Fruit fly (Drosophila melanogaster) whole organism, prepupa: ENCODE measurements around the gene CG31347.

Experiments used
- CG10631 ChIP-seq: fragments of 200-800 bp; sonication (Bioruptor generic); optimal IDR thresholded peaks from 2 replicates; lab custom pipeline; 2016; ENCODE audit warnings: missing biosample characterization, missing genetic modification characterization
- CG10669 ChIP-seq: fragments of 200-800 bp; sonication (Bioruptor generic); optimal IDR thresholded peaks from 3 replicates; lab custom pipeline; 2018; ENCODE audit warnings: missing biosample characterization, mild to moderate bottlenecking, missing genetic modification characterization, moderate library complexity
- CG11294 ChIP-seq: fragments of 200-800 bp; sonication (Bioruptor generic); IDR thresholded peaks from 2 replicates; pipeline ENCODE4 v1.3.6; 2022; ENCODE audit warnings: missing biosample characterization, missing genetic modification characterization
- CG15336 ChIP-seq: fragments of 200-800 bp; sonication (Bioruptor generic); IDR thresholded peaks from 2 replicates; pipeline ENCODE4 v1.3.6; 2022; ENCODE audit warnings: missing biosample characterization, missing genetic modification characterization
- CG1621 ChIP-seq: fragments of 200-800 bp; sonication (Bioruptor generic); optimal IDR thresholded peaks from 3 replicates; lab custom pipeline; 2018; ENCODE audit warnings: missing biosample characterization, mild to moderate bottlenecking, missing genetic modification characterization
- CG3032 ChIP-seq: fragments of 200-800 bp; optimal IDR thresholded peaks from 2 replicates; lab custom pipeline; 2019; ENCODE audit warnings: missing biosample characterization, mild to moderate bottlenecking, missing genetic modification characterization, moderate library complexity
- CG31627 ChIP-seq: fragments of 200-800 bp; sonication (Bioruptor generic); optimal IDR thresholded peaks from 3 replicates; lab custom pipeline; 2016; ENCODE audit warnings: missing biosample characterization, missing genetic modification characterization
- CG32006 ChIP-seq: fragments of 200-800 bp; sonication (Bioruptor generic); optimal IDR thresholded peaks from 3 replicates; lab custom pipeline; 2017; ENCODE audit warnings: missing biosample characterization, mild to moderate bottlenecking, missing genetic modification characterization
- CG34406 ChIP-seq: fragments of 200-800 bp; sonication (Bioruptor generic); optimal IDR thresholded peaks from 3 replicates; lab custom pipeline; 2016; ENCODE audit warnings: missing biosample characterization, missing genetic modification characterization
- CG6163 ChIP-seq: fragments of 200-800 bp; sonication (Bioruptor generic); IDR thresholded peaks from 3 replicates; pipeline ENCODE4 v1.3.6; 2022; ENCODE audit warnings: missing biosample characterization, missing genetic modification characterization
- CG6276 ChIP-seq: fragments of 200-800 bp; sonication (Bioruptor generic); optimal IDR thresholded peaks from 2 replicates; lab custom pipeline; 2017; ENCODE audit warnings: missing biosample characterization, mild to moderate bottlenecking, missing genetic modification characterization
- CG6792 ChIP-seq: fragments of 200-800 bp; sonication (Bioruptor generic); optimal IDR thresholded peaks from 3 replicates; lab custom pipeline; 2016; ENCODE audit warnings: missing biosample characterization, missing genetic modification characterization
- CG8119 ChIP-seq: fragments of 200-800 bp; sonication (Bioruptor generic); IDR thresholded peaks from 3 replicates; pipeline ENCODE4 v1.3.6; 2022; ENCODE audit warnings: missing biosample characterization, missing genetic modification characterization
- CG8319 ChIP-seq: fragments of 200-800 bp; sonication (Bioruptor generic); optimal IDR thresholded peaks from 3 replicates; lab custom pipeline; 2016; ENCODE audit warnings: missing biosample characterization, missing genetic modification characterization
- CG8632 ChIP-seq: fragments of 200-800 bp; sonication (Bioruptor generic); optimal IDR thresholded peaks from 3 replicates; lab custom pipeline; 2016; ENCODE audit warnings: missing biosample characterization, missing genetic modification characterization
- Eip75B ChIP-seq: fragments of 200-800 bp; sonication (Bioruptor generic); optimal IDR thresholded peaks from 3 replicates; lab custom pipeline; 2016; ENCODE audit warnings: missing biosample characterization, missing genetic modification characterization
- Eip78C ChIP-seq: fragments of 200-800 bp; sonication (Bioruptor generic); peaks from one replicate; lab custom pipeline; 2016; ENCODE audit warnings: missing biosample characterization, missing genetic modification characterization
- Ets21C ChIP-seq: fragments of 200-800 bp; sonication (Bioruptor generic); optimal IDR thresholded peaks from 3 replicates; lab custom pipeline; 2016; ENCODE audit warnings: missing biosample characterization, missing genetic modification characterization
- Ets96B ChIP-seq: fragments of 200-800 bp; optimal IDR thresholded peaks from 2 replicates; lab custom pipeline; 2019; ENCODE audit warnings: missing biosample characterization, mild to moderate bottlenecking, missing genetic modification characterization, moderate library complexity
- Gug ChIP-seq: fragments of 200-800 bp; sonication (Bioruptor generic); IDR thresholded peaks from 2 replicates; pipeline ENCODE4 v1.3.6; 2022; ENCODE audit warnings: missing biosample characterization, missing genetic modification characterization
- Hr38 ChIP-seq: sonication (Bioruptor generic); optimal IDR thresholded peaks from 2 replicates; lab custom pipeline; 2016; ENCODE audit warnings: missing biosample characterization, missing genetic modification characterization
- Hr39 ChIP-seq: fragments of 200-800 bp; sonication (Bioruptor generic); optimal IDR thresholded peaks from 2 replicates; lab custom pipeline; 2016; ENCODE audit warnings: missing biosample characterization, missing genetic modification characterization
- Hr4 ChIP-seq: fragments of 200-800 bp; sonication (Bioruptor generic); optimal IDR thresholded peaks from 3 replicates; lab custom pipeline; 2016; ENCODE audit warnings: missing biosample characterization, missing genetic modification characterization
- Met ChIP-seq: fragments of 200-800 bp; sonication (Bioruptor generic); optimal IDR thresholded peaks from 3 replicates; lab custom pipeline; 2016; ENCODE audit warnings: missing biosample characterization, missing genetic modification characterization
- Sox102F ChIP-seq: fragments of 200-800 bp; sonication (Bioruptor generic); optimal IDR thresholded peaks from 2 replicates; lab custom pipeline; 2016; ENCODE audit warnings: missing biosample characterization, mild to moderate bottlenecking, missing genetic modification characterization
- Sox14 ChIP-seq: fragments of 200-800 bp; sonication (Bioruptor generic); optimal IDR thresholded peaks from 3 replicates; lab custom pipeline; 2016; ENCODE audit warnings: missing biosample characterization, missing genetic modification characterization
- Sox15 ChIP-seq: fragments of 200-800 bp; sonication (Bioruptor generic); optimal IDR thresholded peaks from 3 replicates; lab custom pipeline; 2016; ENCODE audit warnings: missing biosample characterization, missing genetic modification characterization
- achi ChIP-seq: fragments of 200-800 bp; sonication (Bioruptor generic); optimal IDR thresholded peaks from 3 replicates; lab custom pipeline; 2016; ENCODE audit warnings: missing biosample characterization, missing genetic modification characterization
- cyc ChIP-seq: fragments of 200-800 bp; sonication (Bioruptor generic); optimal IDR thresholded peaks from 3 replicates; lab custom pipeline; 2016; ENCODE audit warnings: missing biosample characterization, missing genetic modification characterization
- dsx ChIP-seq: fragments of 200-800 bp; optimal IDR thresholded peaks from 3 replicates; lab custom pipeline; 2019; ENCODE audit warnings: missing biosample characterization, mild to moderate bottlenecking, missing genetic modification characterization, moderate library complexity; ENCODE audit not compliant: poor library complexity, severe bottlenecking
- eg ChIP-seq: fragments of 200-800 bp; sonication (Bioruptor generic); IDR thresholded peaks from 3 replicates; pipeline ENCODE4 v1.3.6; 2022; ENCODE audit warnings: missing biosample characterization, missing genetic modification characterization
- fd59A ChIP-seq: fragments of 200-800 bp; sonication (Bioruptor generic); optimal IDR thresholded peaks from 2 replicates; lab custom pipeline; 2017; ENCODE audit warnings: missing biosample characterization, mild to moderate bottlenecking, missing genetic modification characterization, missing genetic modification reagents
- fd85E ChIP-seq: fragments of 200-800 bp; sonication (Bioruptor generic); optimal IDR thresholded peaks from 3 replicates; lab custom pipeline; 2016; ENCODE audit warnings: missing biosample characterization, missing genetic modification characterization
- fkh ChIP-seq: fragments of 200-800 bp; sonication (Bioruptor generic); optimal IDR thresholded peaks from 3 replicates; lab custom pipeline; 2017; ENCODE audit warnings: missing biosample characterization, mild to moderate bottlenecking, missing genetic modification characterization, moderate library complexity
- lz ChIP-seq: fragments of 200-800 bp; sonication (Bioruptor generic); optimal IDR thresholded peaks from 3 replicates; lab custom pipeline; 2016; ENCODE audit warnings: missing biosample characterization, missing genetic modification characterization
- pdm3 ChIP-seq: fragments of 200-800 bp; sonication (Bioruptor generic); optimal IDR thresholded peaks from 3 replicates; lab custom pipeline; 2016; ENCODE audit warnings: missing biosample characterization, missing genetic modification characterization
- salr ChIP-seq, 2 experiments: fragments of 200-800 bp; sonication (Bioruptor generic); optimal IDR thresholded peaks; 3 replicates each; lab custom pipeline; 2016 to 2018; ENCODE audit warnings: missing biosample characterization in 2 of 2, missing genetic modification characterization in 2 of 2, mild to moderate bottlenecking in 1 of 2
- spab ChIP-seq: fragments of 200-800 bp; sonication (Bioruptor generic); optimal IDR thresholded peaks from 2 replicates; lab custom pipeline; 2017; ENCODE audit warnings: missing biosample characterization, mild to moderate bottlenecking, missing genetic modification characterization, missing genetic modification reagents
- ss ChIP-seq, 2 experiments: fragments of 200-800 bp; sonication (Bioruptor generic); optimal IDR thresholded peaks; 2 replicates in 1 of 2; 3 replicates in 1 of 2; lab custom pipeline; 2017 to 2018; ENCODE audit warnings: mild to moderate bottlenecking in 2 of 2, missing biosample characterization in 2 of 2, missing genetic modification characterization in 2 of 2, moderate library complexity in 1 of 2
- svp ChIP-seq: fragments of 200-800 bp; sonication (Bioruptor generic); peaks from one replicate; lab custom pipeline; 2016; ENCODE audit warnings: missing biosample characterization, missing genetic modification characterization

Gene CG31347

DNA sequence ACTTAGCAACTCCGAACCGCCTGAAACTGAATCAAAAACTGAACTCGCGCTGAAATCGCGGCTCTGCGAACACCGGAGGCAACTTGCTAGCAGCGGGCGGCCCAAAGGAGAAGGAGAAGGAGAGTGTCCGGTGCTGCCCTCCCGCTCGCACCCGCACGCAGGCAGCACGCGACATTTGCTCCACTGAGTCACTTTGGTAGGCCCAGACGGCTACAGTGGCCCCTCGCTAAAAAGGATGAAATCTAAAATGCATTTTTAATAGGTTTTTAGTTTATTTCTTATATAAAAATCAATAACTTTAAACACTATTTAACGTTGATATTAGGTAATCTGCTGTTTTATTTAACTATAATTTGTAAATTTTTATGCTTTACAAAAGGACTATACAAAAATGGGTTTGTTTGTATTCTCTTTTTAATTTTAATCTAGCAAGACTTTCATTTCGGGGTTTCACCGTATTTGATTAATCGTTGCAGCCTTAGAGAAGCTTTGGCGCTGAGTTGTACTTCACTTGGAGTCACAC is 30.1 kb upstream of the CG31347 start, which contains the start of gene Men (continued):
- peak; percentile 7 for TF ChIP-seq CG1621 (tag; lab: Kevin White, UChicago)
- peak; percentile 42 for TF ChIP-seq fd59A (GFP tag; lab: Kevin White, UChicago)
- peak in 1 of 2 experiments; percentile 55 for TF ChIP-seq salr (GFP tag; optimal IDR thresholded peaks at IDR 0.05; lab: Kevin White, UChicago)
- TF ChIP-seq achi (GFP tag; lab: Kevin White, UChicago): peak; percentile 60
- peak; percentile 85 for TF ChIP-seq Eip78C
- TF ChIP-seq CG15336: peak; percentile 83
- TF ChIP-seq CG6792 (GFP tag; lab: Kevin White, UChicago): peak; percentile 59
- TF ChIP-seq CG10669 (GFP tag; lab: Kevin White, UChicago): no peak
- peak; percentile 48 for TF ChIP-seq cyc (GFP tag; lab: Kevin White, UChicago)
- peak; percentile 61; the same call in 1 of the 2 replicates for TF ChIP-seq CG11294 (GFP tag; lab: Robert Waterston, UW)
- peak; percentile 71 for TF ChIP-seq CG3032
- no peak for TF ChIP-seq CG31627 (GFP tag; lab: Kevin White, UChicago)

DNA sequence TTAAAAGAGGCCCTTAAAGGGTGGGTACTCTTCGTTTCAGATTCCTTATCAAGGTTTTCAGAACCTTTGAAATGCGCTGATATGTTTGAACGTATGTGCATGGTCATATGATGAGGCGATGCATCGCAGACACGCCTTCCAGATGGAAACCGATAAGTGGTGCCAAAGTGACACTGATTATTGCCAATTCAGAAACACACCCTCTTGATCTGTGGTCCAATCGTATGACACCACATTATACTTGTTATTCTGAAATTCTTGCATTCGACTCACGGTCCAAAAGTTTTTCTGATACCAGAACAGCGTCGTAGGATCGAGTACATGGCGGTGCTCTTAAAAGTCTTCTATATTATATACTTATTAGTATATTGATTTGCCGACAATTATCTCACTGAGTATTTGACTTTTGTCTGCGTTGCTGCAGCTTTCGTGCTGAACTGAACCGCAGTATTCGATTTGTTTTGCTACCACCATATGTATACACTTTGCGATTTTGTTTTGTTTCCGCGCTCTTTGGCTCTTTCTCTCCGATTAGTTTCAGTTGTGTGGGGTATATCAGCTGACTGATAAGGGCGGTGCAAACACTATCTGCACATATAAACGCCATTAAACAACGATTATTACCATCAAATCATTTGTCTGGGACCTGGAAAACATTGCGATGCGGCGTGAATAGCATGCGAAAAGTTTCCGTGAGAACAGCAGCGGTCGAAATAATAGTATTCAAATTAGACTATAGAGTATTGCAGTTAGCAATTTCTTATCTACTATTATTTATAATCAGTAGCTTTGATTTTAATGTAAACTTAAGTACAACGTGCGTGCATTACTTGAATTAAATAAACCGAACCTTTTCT is 28.2 kb upstream of the CG31347 start:
- TF ChIP-seq CG32006 (GFP tag; lab: Kevin White, UChicago) (peak; percentile 7), cyc (GFP tag; lab: Kevin White, UChicago) (no peak), Eip75B (GFP tag; lab: Kevin White, UChicago) (no peak), Sox14 (no peak), dsx (GFP tag; lab: Kevin White, UChicago) (no peak), CG6792 (GFP tag; lab: Kevin White, UChicago) (peak; percentile 3), Hr4 (GFP tag; lab: Kevin White, UChicago) (peak; percentile 14), Hr39 (GFP tag; lab: Kevin White, UChicago) (no peak), svp (GFP tag; lab: Kevin White, UChicago) (peak; percentile 96), Sox102F (GFP tag; lab: Kevin White, UChicago) (no peak), CG6163 (GFP tag; lab: Robert Waterston, UW) (peak; percentile 51; the same call in 1 of the 3 replicates), fkh (GFP tag; lab: Kevin White, UChicago) (no peak), CG8319 (GFP tag; lab: Kevin White, UChicago) (no peak), CG3032 (no peak), Hr38 (GFP tag; lab: Kevin White, UChicago) (no peak), pdm3 (peak; percentile 21), Ets96B (tag; lab: Kevin White, UChicago) (peak; percentile 26), spab (GFP tag; lab: Kevin White, UChicago) (no peak), eg (no peak), CG15336 (0 out of 2 replicates have a peak, but pooled peaks have one; percentile 31), Gug (GFP tag; lab: Robert Waterston, UW) (no peak), lz (no peak), Ets21C (no peak), fd85E (no peak), Sox15 (GFP tag; lab: Kevin White, UChicago) (no peak), achi (GFP tag; lab: Kevin White, UChicago) (no peak), CG8632 (no peak), ss (GFP tag; optimal IDR thresholded peaks at IDR 0.05; lab: Kevin White, UChicago) (no peak), CG10631 (GFP tag; lab: Kevin White, UChicago) (no peak), CG11294 (GFP tag; lab: Robert Waterston, UW) (no peak), CG31627 (GFP tag; lab: Kevin White, UChicago) (no peak), Met (GFP tag; lab: Kevin White, UChicago) (no peak), CG8119 (no peak), CG34406 (GFP tag; lab: Kevin White, UChicago) (peak; percentile 24), salr (GFP tag; optimal IDR thresholded peaks at IDR 0.05; lab: Kevin White, UChicago) (peak in 1 of 2 experiments; percentile 13), Eip78C (peak; percentile 79), CG6276 (GFP tag; lab: Kevin White, UChicago) (no peak)
- TF ChIP-seq, all 60 proteins: peak for 11
